Fruit fly (Drosophila melanogaster) whole organism, embryonic: ENCODE data around the gene CalpB.

Source experiments
- CG10431 ChIP-seq: fragments of 200-800 bp; sonication (Bioruptor generic); optimal IDR thresholded peaks from 3 replicates; lab custom pipeline; 2018; ENCODE audit warnings: missing biosample characterization, mild to moderate bottlenecking, missing genetic modification characterization
- CG10462 ChIP-seq: fragments of 200-800 bp; sonication (Bioruptor generic); optimal IDR thresholded peaks from 2 replicates; lab custom pipeline; 2016; ENCODE audit warnings: missing biosample characterization, missing genetic modification characterization
- CG11085 ChIP-seq: fragments of 200-800 bp; sonication (Bioruptor generic); IDR thresholded peaks from 2 replicates; pipeline ENCODE4 v1.3.6; 2022; ENCODE audit warnings: missing biosample characterization, missing genetic modification characterization
- CG14014 ChIP-seq: fragments of 200-800 bp; sonication (Bioruptor generic); IDR thresholded peaks from 2 replicates; pipeline ENCODE4 v1.3.6; 2022; ENCODE audit warnings: missing biosample characterization, missing genetic modification characterization
- CG18262 ChIP-seq: fragments of 200-800 bp; optimal IDR thresholded peaks from 3 replicates; lab custom pipeline; 2019; ENCODE audit warnings: missing biosample characterization, mild to moderate bottlenecking, missing genetic modification characterization, moderate library complexity
- CG6272 ChIP-seq: fragments of 200-800 bp; sonication (Bioruptor generic); IDR thresholded peaks from 2 replicates; pipeline ENCODE4 v1.3.6; 2022; ENCODE audit warnings: missing biosample characterization, missing genetic modification characterization
- CG7963 ChIP-seq: fragments of 200-800 bp; sonication (Bioruptor generic); IDR thresholded peaks from 3 replicates; pipeline ENCODE4 v1.3.6; 2022; ENCODE audit warnings: missing biosample characterization, missing genetic modification characterization; ENCODE audit not compliant: partially characterized antibody
- CG9797 ChIP-seq: fragments of 200-800 bp; sonication (Bioruptor generic); optimal IDR thresholded peaks from 3 replicates; lab custom pipeline; 2018; ENCODE audit warnings: missing biosample characterization, mild to moderate bottlenecking, missing genetic modification characterization
- D19A ChIP-seq: fragments of 200-800 bp; optimal IDR thresholded peaks from 3 replicates; lab custom pipeline; 2019; ENCODE audit warnings: missing biosample characterization, mild to moderate bottlenecking, missing genetic modification characterization, moderate library complexity
- Dbx ChIP-seq: fragments of 200-800 bp; sonication (Bioruptor generic); IDR thresholded peaks from 3 replicates; pipeline ENCODE4 v1.3.6; 2022; ENCODE audit warnings: missing biosample characterization, missing genetic modification characterization
- Eip74EF ChIP-seq, 2 experiments: fragments of 200-800 bp in 1 of 2; fragments of >200 bp in 1 of 2; sonication (Bioruptor generic) in 1 of 2; optimal IDR thresholded peaks; 2 replicates each; lab custom pipeline; 2017 to 2019; ENCODE audit warnings: missing biosample characterization in 2 of 2, missing genetic modification characterization in 2 of 2, mild to moderate bottlenecking in 1 of 2, moderate library complexity in 1 of 2
- Elba2 ChIP-seq: fragments of 200-800 bp; sonication (Bioruptor generic); optimal IDR thresholded peaks from 3 replicates; lab custom pipeline; 2016; ENCODE audit warnings: missing biosample characterization, missing genetic modification characterization
- GATAe ChIP-seq: fragments of 200-800 bp; sonication (Bioruptor generic); conservative IDR thresholded peaks from 2 replicates; pipeline ENCODE4 v1.3.6; 2022; ENCODE audit warnings: missing biosample characterization, missing genetic modification characterization
- HmgZ ChIP-seq: fragments of 200-800 bp; sonication (Bioruptor generic); optimal IDR thresholded peaks from 2 replicates; lab custom pipeline; 2018; ENCODE audit warnings: missing biosample characterization, mild to moderate bottlenecking, missing genetic modification characterization
- Lhr ChIP-seq: fragments of 200-800 bp; sonication (Bioruptor generic); optimal IDR thresholded peaks from 3 replicates; lab custom pipeline; 2017; ENCODE audit warnings: mild to moderate bottlenecking, missing biosample characterization, missing genetic modification reagents, missing genetic modification characterization
- Med ChIP-seq: fragments of 200-800 bp; sonication (Bioruptor generic); peaks from one replicate; lab custom pipeline; 2016; ENCODE audit warnings: missing biosample characterization, missing genetic modification characterization, mild to moderate bottlenecking, inconsistent platforms, moderate library complexity
- NfI ChIP-seq: fragments of 200-800 bp; sonication (Bioruptor generic); optimal IDR thresholded peaks from 3 replicates; lab custom pipeline; 2018; ENCODE audit warnings: missing biosample characterization, mild to moderate bottlenecking, missing genetic modification characterization, moderate library complexity
- Sry-β ChIP-seq: fragments of 200-800 bp; sonication (Bioruptor generic); optimal IDR thresholded peaks from 2 replicates; lab custom pipeline; 2018; ENCODE audit warnings: missing biosample characterization, mild to moderate bottlenecking, missing genetic modification characterization, moderate library complexity
- ap ChIP-seq: fragments of 200-800 bp; sonication (Bioruptor generic); IDR thresholded peaks from 2 replicates; pipeline ENCODE4 v1.3.6; 2022; ENCODE audit warnings: missing biosample characterization, missing genetic modification characterization
- cg ChIP-seq: fragments of 200-800 bp; sonication (Bioruptor generic); optimal IDR thresholded peaks from 3 replicates; lab custom pipeline; 2019; ENCODE audit warnings: missing biosample characterization, mild to moderate bottlenecking, missing genetic modification characterization, moderate library complexity
- chinmo ChIP-seq: fragments of 200-800 bp; sonication (Bioruptor generic); IDR thresholded peaks from 4 replicates; pipeline ENCODE4 v1.3.6; 2022; ENCODE audit warnings: missing biosample characterization, missing genetic modification characterization; ENCODE audit not compliant: partially characterized antibody
- ewg ChIP-seq: fragments of 200-800 bp; sonication (Bioruptor generic); optimal IDR thresholded peaks from 3 replicates; lab custom pipeline; 2017; ENCODE audit warnings: mild to moderate bottlenecking, missing biosample characterization, missing genetic modification reagents, missing genetic modification characterization
- exex ChIP-seq: fragments of 200-800 bp; sonication (Bioruptor generic); optimal IDR thresholded peaks from 4 replicates; lab custom pipeline; 2018; ENCODE audit warnings: missing biosample characterization, mild to moderate bottlenecking, missing genetic modification characterization, moderate library complexity
- ftz-f1 ChIP-seq: fragments of 200-800 bp; sonication (Bioruptor generic); optimal IDR thresholded peaks from 2 replicates; lab custom pipeline; 2016; ENCODE audit warnings: missing biosample characterization, missing genetic modification characterization
- gem ChIP-seq: fragments of 200-800 bp; sonication (Bioruptor generic); optimal IDR thresholded peaks from 2 replicates; lab custom pipeline; 2019; ENCODE audit warnings: missing biosample characterization, mild to moderate bottlenecking, missing genetic modification characterization, moderate library complexity
- hb ChIP-seq: fragments of 200-800 bp; sonication (Bioruptor generic); IDR thresholded peaks from 3 replicates; pipeline ENCODE4 v1.3.6; 2022; ENCODE audit warnings: missing biosample characterization, missing genetic modification characterization; ENCODE audit not compliant: partially characterized antibody
- kni ChIP-seq: fragments of 200-800 bp; sonication (Bioruptor generic); optimal IDR thresholded peaks from 3 replicates; lab custom pipeline; 2017; ENCODE audit warnings: mild to moderate bottlenecking, missing biosample characterization, missing genetic modification reagents, missing genetic modification characterization
- mam ChIP-seq: fragments of 200-800 bp; sonication (Bioruptor generic); optimal IDR thresholded peaks from 3 replicates; lab custom pipeline; 2016; ENCODE audit warnings: missing biosample characterization, missing genetic modification characterization
- rib ChIP-seq: fragments of 200-800 bp; sonication (Bioruptor generic); IDR thresholded peaks from 2 replicates; pipeline ENCODE4 v1.3.6; 2022; ENCODE audit warnings: missing biosample characterization, missing genetic modification characterization
- sens ChIP-seq: fragments of 200-800 bp; sonication (Bioruptor generic); peaks from one replicate; lab custom pipeline; 2016; ENCODE audit warnings: missing biosample characterization, missing genetic modification characterization
- sr ChIP-seq: fragments of 200-800 bp; sonication (Bioruptor generic); IDR thresholded peaks from 3 replicates; pipeline ENCODE4 v1.3.6; 2022; ENCODE audit warnings: missing biosample characterization, missing genetic modification characterization
- sug ChIP-seq: fragments of 200-800 bp; optimal IDR thresholded peaks from 2 replicates; lab custom pipeline; 2019; ENCODE audit warnings: missing biosample characterization, mild to moderate bottlenecking, missing genetic modification characterization, moderate library complexity
- tin ChIP-seq: fragments of 200-800 bp; sonication (Bioruptor generic); optimal IDR thresholded peaks from 3 replicates; lab custom pipeline; 2016; ENCODE audit warnings: missing biosample characterization, missing genetic modification characterization
- tna ChIP-seq: fragments of 200-800 bp; sonication (Bioruptor generic); IDR thresholded peaks from 2 replicates; pipeline ENCODE4 v1.3.6; 2022; ENCODE audit warnings: missing biosample characterization, missing genetic modification characterization; ENCODE audit not compliant: partially characterized antibody
- twi ChIP-seq: fragments of 200-800 bp; optimal IDR thresholded peaks from 2 replicates; lab custom pipeline; 2019; ENCODE audit warnings: missing biosample characterization, mild to moderate bottlenecking, missing genetic modification characterization, moderate library complexity

CalpB gene

DNA sequence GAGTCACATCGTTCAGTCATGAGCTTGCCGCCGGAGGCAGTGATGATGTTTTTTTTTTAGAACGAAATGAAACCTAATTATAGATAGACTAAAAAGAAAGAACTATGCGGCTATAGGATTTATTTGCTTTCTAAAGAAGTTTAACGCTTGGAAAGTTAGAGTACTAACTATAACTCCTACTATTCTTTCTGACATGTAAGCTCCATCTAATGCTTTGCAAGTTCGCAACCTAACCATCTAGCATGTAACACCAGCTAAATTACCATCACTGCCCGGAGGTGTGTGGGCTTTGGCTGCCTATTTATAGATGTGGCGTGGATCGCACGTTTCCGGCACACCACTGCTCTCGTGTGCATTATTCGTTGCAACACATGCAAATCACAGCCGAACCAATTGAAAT, 46.5 kb upstream of the CalpB start:
- peak; percentile 60 for TF ChIP-seq D19A (tag; lab: Kevin White, UChicago)
- peak; percentile 51 for TF ChIP-seq Sry-β (GFP tag; lab: Kevin White, UChicago)
- TF ChIP-seq sr: peak; percentile 78; the same call in 1 of the 3 replicates
- no peak for TF ChIP-seq tna (GFP tag; lab: Robert Waterston, UW)

DNA sequence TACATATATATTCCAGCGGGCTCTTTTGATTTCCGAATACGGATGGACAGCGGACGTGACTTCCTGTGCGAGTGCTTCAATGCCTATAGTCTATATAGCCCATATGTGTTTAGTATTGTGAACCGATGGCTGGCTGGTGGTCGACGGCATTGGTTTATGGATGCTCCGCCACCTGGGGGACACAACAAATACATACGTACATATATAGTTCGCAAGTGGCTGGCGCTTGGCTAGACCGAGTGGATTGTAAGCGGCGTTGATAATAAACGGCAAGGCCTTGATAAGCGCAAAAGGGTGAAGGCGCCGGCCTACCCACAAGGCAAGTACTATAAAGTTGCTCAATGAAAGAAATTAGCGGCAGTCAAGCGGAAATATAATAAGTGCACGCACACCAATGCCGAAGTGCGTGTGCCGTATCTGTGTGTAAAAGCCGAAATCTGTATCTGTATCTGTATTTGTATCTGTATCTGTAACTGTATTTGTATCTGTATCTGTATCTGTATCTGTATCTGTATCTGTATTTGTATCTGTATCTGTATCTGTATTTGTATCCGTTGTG, 42.5 kb upstream of the CalpB start:
- TF ChIP-seq CG18262 (tag; lab: Kevin White, UChicago): no peak
- peak; percentile 53; the same call in 1 of the 2 replicates for TF ChIP-seq rib (GFP tag; lab: Robert Waterston, UW)
- TF ChIP-seq sug (tag; lab: Kevin White, UChicago): peak; percentile 93
- peak; percentile 16 for TF ChIP-seq sens (GFP tag; lab: Kevin White, UChicago)
- TF ChIP-seq mam (GFP tag; lab: Kevin White, UChicago): no peak
- no peak for TF ChIP-seq CG10431 (GFP tag; lab: Kevin White, UChicago)
- TF ChIP-seq NfI (GFP tag; lab: Kevin White, UChicago): no peak
- TF ChIP-seq CG6272 (GFP tag; lab: Robert Waterston, UW): no peak
- TF ChIP-seq Dbx (GFP tag; lab: Robert Waterston, UW): 0 out of 3 replicates have a peak, but pooled peaks have one; percentile 19
- TF ChIP-seq tin (GFP tag; lab: Kevin White, UChicago): no peak
- 0 out of 2 replicates have a peak, but pooled peaks have one; percentile 20 for TF ChIP-seq CG14014 (GFP tag; lab: Robert Waterston, UW)
- TF ChIP-seq ewg: no peak
- peak; percentile 59 for TF ChIP-seq Med (GFP tag; lab: Kevin White, UChicago)
- no peak for TF ChIP-seq CG9797
- no peak for TF ChIP-seq ap (GFP tag; lab: Robert Waterston, UW)
- TF ChIP-seq CG10462 (GFP tag; lab: Kevin White, UChicago): no peak
- TF ChIP-seq kni: peak; percentile 11
- peak; percentile 81 for TF ChIP-seq ftz-f1 (GFP tag; lab: Kevin White, UChicago)
- 0 out of 2 replicates have a peak, but pooled peaks have one; percentile 33 for TF ChIP-seq CG11085 (GFP tag; lab: Robert Waterston, UW)
- TF ChIP-seq gem (tag; lab: Kevin White, UChicago): no peak
- no peak for TF ChIP-seq Elba2 (GFP tag; lab: Kevin White, UChicago)
- peak; percentile 58 for TF ChIP-seq cg (GFP tag; lab: Kevin White, UChicago)
- peak; percentile 59 for TF ChIP-seq exex (tag; lab: Kevin White, UChicago)
- TF ChIP-seq CG7963: no peak
- no peak for TF ChIP-seq hb (GFP tag; lab: Robert Waterston, UW)
- TF ChIP-seq Eip74EF (GFP tag; optimal IDR thresholded peaks at IDR 0.05; lab: Kevin White, UChicago): peak in 1 of 2 experiments; percentile 10
- TF ChIP-seq twi: peak; percentile 31
- TF ChIP-seq HmgZ (tag; lab: Kevin White, UChicago): peak; percentile 9
- no peak for TF ChIP-seq Lhr (GFP tag; lab: Kevin White, UChicago)
- peak; percentile 37; the same call in 1 of the 2 replicates for TF ChIP-seq GATAe (GFP tag; lab: Robert Waterston, UW)
- TF ChIP-seq chinmo (GFP tag; lab: Robert Waterston, UW): 0 out of 4 replicates have a peak, but pooled peaks have one; percentile 33
- TF ChIP-seq, all 482 proteins: peak for 16
